Worm (Caenorhabditis elegans) whole organism, L4/young adult: ENCODE results near the gene F23D12.11.

Experiments
- W03F9.2 ChIP-seq: fragments of 150-350 bp; optimal IDR thresholded peaks from 2 replicates; lab custom pipeline; 2014; ENCODE audit warnings: missing biosample characterization, missing genetic modification characterization
- dao-5 ChIP-seq: sonication (generic microtip); optimal IDR thresholded peaks from 2 replicates; lab custom pipeline; 2016; ENCODE audit warnings: missing genotype, missing genetic modification characterization, moderate library complexity, missing compliant biosample characterization
- him-1 ChIP-seq: sonication (generic microtip); optimal IDR thresholded peaks from 2 replicates; lab custom pipeline; 2016; ENCODE audit warnings: missing genotype, missing genetic modification reagents, missing genetic modification characterization, missing compliant biosample characterization

ce11 chrX:14444701-14445100 lies 20.1 kb upstream of the F23D12.11 start, which contains the start of gene F23D12.4:
- TF ChIP-seq dao-5 (tag; lab: Kevin White, UChicago), result no peak
- TF ChIP-seq him-1 (tag; lab: Kevin White, UChicago), result no peak
- TF ChIP-seq W03F9.2 (tag; lab: Kevin White, UChicago), result no peak
